Worm (Caenorhabditis elegans) whole organism, late embryonic: ENCODE results near the gene scav-4.

ENCODE experiments used
- elt-2 ChIP-seq: sonication (generic microtip); optimal IDR thresholded peaks from 2 replicates; lab custom pipeline; 2016; ENCODE audit warnings: missing genetic modification reagents, missing genetic modification characterization, missing compliant biosample characterization
- nhr-11 ChIP-seq: fragments of 150-350 bp; optimal IDR thresholded peaks from 2 replicates; lab custom pipeline; 2014; ENCODE audit warnings: missing biosample characterization, missing genetic modification characterization
- pag-3 ChIP-seq: sonication (generic microtip); optimal IDR thresholded peaks from 2 replicates; lab custom pipeline; 2016; ENCODE audit warnings: missing compliant biosample characterization, missing genetic modification characterization, borderline replicate concordance
- pros-1 ChIP-seq: fragments of 150-350 bp; optimal IDR thresholded peaks from 2 replicates; lab custom pipeline; 2014; ENCODE audit warnings: missing biosample characterization, missing genetic modification reagents, missing genetic modification characterization
- rnt-1 ChIP-seq: sonication (generic microtip); optimal IDR thresholded peaks from 2 replicates; lab custom pipeline; 2016; ENCODE audit warnings: missing genetic modification characterization, missing compliant biosample characterization
- syd-9 ChIP-seq: sonication (generic microtip); optimal IDR thresholded peaks from 2 replicates; lab custom pipeline; 2016; ENCODE audit warnings: mild to moderate bottlenecking, missing genetic modification characterization, moderate library complexity, missing compliant biosample characterization

- no peak for TF ChIP-seq nhr-11
- TF ChIP-seq elt-2 (tag; lab: Kevin White, UChicago) = no peak
- TF ChIP-seq syd-9 (tag; lab: Kevin White, UChicago) = no peak
- no peak for TF ChIP-seq rnt-1
- no peak for TF ChIP-seq pros-1 (tag; lab: Kevin White, UChicago)
- no peak for TF ChIP-seq pag-3 (tag; lab: Kevin White, UChicago)
Observed at ce11 chrX:12978569-12978968, 3.0 kb upstream of the scav-4 start.
